Fruit fly (Drosophila melanogaster): ENCODE results near the gene hyx.

dm6 chr3R:9006129-9006528, 32.4 kb upstream of the hyx start, which contains the start of the genes Prosbeta3 and Iru:
- no peak for TF ChIP-seq CTCF (optimal IDR thresholded peaks at IDR 0.05)
- no peak for TF ChIP-seq CG8478 (optimal IDR thresholded peaks at IDR 0.05)
